Fruit fly (Drosophila melanogaster) whole organism, embryonic: Measurements from ENCODE around the gene CG5071.
A peak's percentile ranks its signal among the peaks of the same experiment; 100 is the strongest.

ENCODE experiments used
- CG10267 ChIP-seq: fragments of 200-800 bp; sonication (Bioruptor generic); optimal IDR thresholded peaks from 2 replicates; lab custom pipeline; 2018; ENCODE audit warnings: missing biosample characterization, mild to moderate bottlenecking, missing genetic modification characterization, moderate library complexity
- CG10565 ChIP-seq: fragments of 200-800 bp; sonication (Bioruptor generic); optimal IDR thresholded peaks from 3 replicates; lab custom pipeline; 2016; ENCODE audit warnings: missing biosample characterization, mild to moderate bottlenecking, missing genetic modification characterization
- CG13123 ChIP-seq: fragments of 200-800 bp; sonication (Bioruptor generic); optimal IDR thresholded peaks from 2 replicates; lab custom pipeline; 2016; ENCODE audit warnings: missing biosample characterization, missing genetic modification characterization
- CG15073 ChIP-seq: fragments of 200-800 bp; sonication (Bioruptor generic); optimal IDR thresholded peaks from 2 replicates; lab custom pipeline; 2016; ENCODE audit warnings: missing biosample characterization, missing genetic modification characterization
- CG15696 ChIP-seq: fragments of 200-800 bp; sonication (Bioruptor generic); optimal IDR thresholded peaks from 2 replicates; lab custom pipeline; 2019; ENCODE audit warnings: missing biosample characterization, mild to moderate bottlenecking, missing genetic modification characterization, moderate library complexity
- CG1647 ChIP-seq: fragments of 200-800 bp; sonication (Bioruptor generic); optimal IDR thresholded peaks from 3 replicates; lab custom pipeline; 2016; ENCODE audit warnings: missing biosample characterization, missing genetic modification characterization
- CG16779 ChIP-seq: fragments of 200-800 bp; sonication (Bioruptor generic); IDR thresholded peaks from 2 replicates; pipeline ENCODE4 v1.3.6; 2022; ENCODE audit warnings: missing biosample characterization, missing genetic modification characterization
- CG16813 ChIP-seq: fragments of 200-800 bp; sonication (Bioruptor generic); IDR thresholded peaks from 3 replicates; pipeline ENCODE4 v1.3.6; 2022; ENCODE audit warnings: missing biosample characterization, missing genetic modification characterization; ENCODE audit not compliant: partially characterized antibody
- CG17912 ChIP-seq: fragments of 200-800 bp; sonication (Bioruptor generic); optimal IDR thresholded peaks from 2 replicates; lab custom pipeline; 2018; ENCODE audit warnings: missing biosample characterization, mild to moderate bottlenecking, missing genetic modification characterization
- CG3847 ChIP-seq: fragments of 200-800 bp; sonication (Bioruptor generic); IDR thresholded peaks from 2 replicates; pipeline ENCODE4 v1.3.6; 2022; ENCODE audit warnings: missing biosample characterization, missing genetic modification characterization
- CG3995 ChIP-seq: fragments of 200-800 bp; sonication (Bioruptor generic); optimal IDR thresholded peaks from 3 replicates; lab custom pipeline; 2016; ENCODE audit warnings: missing biosample characterization, missing genetic modification characterization
- CG43689 ChIP-seq: fragments of 200-800 bp; sonication (Bioruptor generic); IDR thresholded peaks from 2 replicates; pipeline ENCODE4 v1.3.6; 2022; ENCODE audit warnings: missing biosample characterization, missing genetic modification characterization
- CG4424 ChIP-seq: fragments of 200-800 bp; sonication (Bioruptor generic); optimal IDR thresholded peaks from 3 replicates; lab custom pipeline; 2016; ENCODE audit warnings: missing biosample characterization, missing genetic modification characterization
- CG4617 ChIP-seq: fragments of 200-800 bp; sonication (Bioruptor generic); optimal IDR thresholded peaks from 3 replicates; lab custom pipeline; 2016; ENCODE audit warnings: missing biosample characterization, missing genetic modification characterization, borderline replicate concordance
- CG4707 ChIP-seq: fragments of 200-800 bp; sonication (Bioruptor generic); optimal IDR thresholded peaks from 2 replicates; lab custom pipeline; 2018; ENCODE audit warnings: missing biosample characterization, mild to moderate bottlenecking, missing genetic modification characterization, moderate library complexity
- CG4820 ChIP-seq: fragments of 200-800 bp; sonication (Bioruptor generic); optimal IDR thresholded peaks from 3 replicates; lab custom pipeline; 2016; ENCODE audit warnings: missing biosample characterization, missing genetic modification characterization
- CG5245 ChIP-seq: fragments of 200-800 bp; sonication (Bioruptor generic); optimal IDR thresholded peaks from 3 replicates; lab custom pipeline; 2016; ENCODE audit warnings: missing biosample characterization, missing genetic modification characterization
- CG6683 ChIP-seq: fragments of 200-800 bp; sonication (Bioruptor generic); optimal IDR thresholded peaks from 2 replicates; lab custom pipeline; 2017; ENCODE audit warnings: missing biosample characterization, mild to moderate bottlenecking, missing genetic modification characterization, missing genetic modification reagents
- CG6765 ChIP-seq: fragments of 200-800 bp; sonication (Bioruptor generic); optimal IDR thresholded peaks from 3 replicates; lab custom pipeline; 2017; ENCODE audit warnings: missing biosample characterization, mild to moderate bottlenecking, missing genetic modification characterization
- CG7271 ChIP-seq: fragments of 200-800 bp; sonication (Bioruptor generic); optimal IDR thresholded peaks from 2 replicates; lab custom pipeline; 2018; ENCODE audit warnings: missing biosample characterization, mild to moderate bottlenecking, missing genetic modification characterization, moderate library complexity
- CG7963 ChIP-seq: fragments of 200-800 bp; sonication (Bioruptor generic); IDR thresholded peaks from 3 replicates; pipeline ENCODE4 v1.3.6; 2022; ENCODE audit warnings: missing biosample characterization, missing genetic modification characterization; ENCODE audit not compliant: partially characterized antibody
- D ChIP-seq, 2 experiments: fragments of 200-800 bp in 1 of 2; fragments of >200 bp in 1 of 2; sonication (Bioruptor generic) in 1 of 2; optimal IDR thresholded peaks; 2 replicates in 1 of 2; 3 replicates in 1 of 2; lab custom pipeline; 2017; ENCODE audit warnings: mild to moderate bottlenecking in 1 of 2, missing biosample characterization in 1 of 2, missing genetic modification characterization in 1 of 2, missing genetic modification reagents in 1 of 2
- Dll ChIP-seq: fragments of 200-800 bp; sonication (Bioruptor generic); IDR thresholded peaks from 4 replicates; pipeline ENCODE4 v1.3.6; 2022; ENCODE audit warnings: missing biosample characterization, missing genetic modification characterization; ENCODE audit not compliant: partially characterized antibody
- E2f2 ChIP-seq: fragments of 200-800 bp; sonication (Bioruptor generic); IDR thresholded peaks from 2 replicates; pipeline ENCODE4 v1.3.6; 2022; ENCODE audit warnings: missing biosample characterization, missing genetic modification characterization
- H2.0 ChIP-seq: fragments of 200-800 bp; sonication (Bioruptor generic); IDR thresholded peaks from 2 replicates; pipeline ENCODE4 v1.3.6; 2022; ENCODE audit warnings: missing biosample characterization, missing genetic modification characterization
- HmgD ChIP-seq: fragments of 200-800 bp; sonication (Bioruptor generic); optimal IDR thresholded peaks from 3 replicates; lab custom pipeline; 2016; ENCODE audit warnings: missing biosample characterization, missing genetic modification characterization
- Meics ChIP-seq: fragments of 200-800 bp; sonication (Bioruptor generic); optimal IDR thresholded peaks from 2 replicates; lab custom pipeline; 2017; ENCODE audit warnings: missing biosample characterization, mild to moderate bottlenecking, missing genetic modification characterization
- ap ChIP-seq: fragments of 200-800 bp; sonication (Bioruptor generic); IDR thresholded peaks from 2 replicates; pipeline ENCODE4 v1.3.6; 2022; ENCODE audit warnings: missing biosample characterization, missing genetic modification characterization
- bab2 ChIP-seq: fragments of 200-800 bp; sonication (Bioruptor generic); optimal IDR thresholded peaks from 2 replicates; lab custom pipeline; 2016; ENCODE audit warnings: missing biosample characterization, missing genetic modification characterization
- dan ChIP-seq: fragments of 200-800 bp; sonication (Bioruptor generic); IDR thresholded peaks from 2 replicates; pipeline ENCODE4 v1.3.6; 2022; ENCODE audit warnings: missing biosample characterization, missing genetic modification characterization
- dmrt99B ChIP-seq: fragments of 200-800 bp; sonication (Bioruptor generic); optimal IDR thresholded peaks from 2 replicates; lab custom pipeline; 2018; ENCODE audit warnings: missing biosample characterization, mild to moderate bottlenecking, missing genetic modification characterization, moderate library complexity
- fd3F ChIP-seq: fragments of 200-800 bp; sonication (Bioruptor generic); optimal IDR thresholded peaks from 2 replicates; lab custom pipeline; 2018; ENCODE audit warnings: missing biosample characterization, mild to moderate bottlenecking, missing genetic modification characterization, moderate library complexity
- gem ChIP-seq: fragments of 200-800 bp; sonication (Bioruptor generic); optimal IDR thresholded peaks from 2 replicates; lab custom pipeline; 2019; ENCODE audit warnings: missing biosample characterization, mild to moderate bottlenecking, missing genetic modification characterization, moderate library complexity
- her ChIP-seq: fragments of 200-800 bp; sonication (Bioruptor generic); optimal IDR thresholded peaks from 2 replicates; lab custom pipeline; 2016; ENCODE audit warnings: missing biosample characterization, missing genetic modification characterization
- hkb ChIP-seq, 2 experiments: fragments of 200-800 bp in 1 of 2; fragments of >200 bp in 1 of 2; sonication (Bioruptor generic) in 1 of 2; IDR thresholded peaks in 1 of 2; optimal IDR thresholded peaks in 1 of 2; 2 replicates each; pipeline versions ENCODE4 v1.3.6 to Lab custom; 2017 to 2022; ENCODE audit warnings: missing biosample characterization in 1 of 2, missing genetic modification characterization in 1 of 2
- jigr1 ChIP-seq: fragments of 200-800 bp; sonication (Bioruptor generic); IDR thresholded peaks from 3 replicates; pipeline ENCODE4 v1.3.6; 2022; ENCODE audit warnings: missing biosample characterization, missing genetic modification characterization
- phol ChIP-seq: fragments of 200-800 bp; sonication (Bioruptor generic); optimal IDR thresholded peaks from 3 replicates; lab custom pipeline; 2018; ENCODE audit warnings: missing biosample characterization, mild to moderate bottlenecking, missing genetic modification characterization, moderate library complexity
- pnt ChIP-seq: fragments of 200-800 bp; sonication (Bioruptor generic); optimal IDR thresholded peaks from 3 replicates; lab custom pipeline; 2016; ENCODE audit warnings: missing biosample characterization, missing genetic modification characterization
- ro ChIP-seq: fragments of 200-800 bp; sonication (Bioruptor generic); IDR thresholded peaks from 2 replicates; pipeline ENCODE4 v1.3.6; 2022; ENCODE audit warnings: missing biosample characterization, missing genetic modification characterization
- row ChIP-seq: fragments of 200-800 bp; sonication (Bioruptor generic); IDR thresholded peaks from 3 replicates; pipeline ENCODE4 v1.3.6; 2022; ENCODE audit warnings: missing biosample characterization, missing genetic modification characterization
- run ChIP-seq: fragments of 200-800 bp; sonication (Bioruptor generic); optimal IDR thresholded peaks from 3 replicates; lab custom pipeline; 2018; ENCODE audit warnings: missing biosample characterization, mild to moderate bottlenecking, missing genetic modification characterization
- sd ChIP-seq: fragments of 200-800 bp; sonication (Bioruptor generic); optimal IDR thresholded peaks from 3 replicates; lab custom pipeline; 2018; ENCODE audit warnings: missing biosample characterization, mild to moderate bottlenecking, missing genetic modification characterization, moderate library complexity
- sob ChIP-seq: fragments of 200-800 bp; sonication (Bioruptor generic); IDR thresholded peaks from 2 replicates; pipeline ENCODE4 v1.3.6; 2022; ENCODE audit warnings: missing biosample characterization, missing genetic modification characterization
- ssp ChIP-seq: fragments of 200-800 bp; sonication (Bioruptor generic); IDR thresholded peaks from 2 replicates; pipeline ENCODE4 v1.3.6; 2022; ENCODE audit warnings: missing biosample characterization, missing genetic modification characterization
- tgo ChIP-seq: fragments of 200-800 bp; sonication (Bioruptor generic); IDR thresholded peaks from 3 replicates; pipeline ENCODE4 v1.3.6; 2022; ENCODE audit warnings: missing biosample characterization, missing genetic modification characterization
- tio ChIP-seq: fragments of 200-800 bp; sonication (Bioruptor generic); optimal IDR thresholded peaks from 2 replicates; lab custom pipeline; 2017; ENCODE audit warnings: missing biosample characterization, missing genetic modification characterization, inconsistent platforms
- trem ChIP-seq: fragments of 200-800 bp; optimal IDR thresholded peaks from 3 replicates; lab custom pipeline; 2019; ENCODE audit warnings: missing biosample characterization, mild to moderate bottlenecking, missing genetic modification characterization, moderate library complexity
- vnd ChIP-seq: fragments of 200-800 bp; sonication (Bioruptor generic); IDR thresholded peaks from 3 replicates; pipeline ENCODE4 v1.3.6; 2022; ENCODE audit warnings: missing biosample characterization, missing genetic modification characterization; ENCODE audit not compliant: partially characterized antibody

CG5071 gene

DNA sequence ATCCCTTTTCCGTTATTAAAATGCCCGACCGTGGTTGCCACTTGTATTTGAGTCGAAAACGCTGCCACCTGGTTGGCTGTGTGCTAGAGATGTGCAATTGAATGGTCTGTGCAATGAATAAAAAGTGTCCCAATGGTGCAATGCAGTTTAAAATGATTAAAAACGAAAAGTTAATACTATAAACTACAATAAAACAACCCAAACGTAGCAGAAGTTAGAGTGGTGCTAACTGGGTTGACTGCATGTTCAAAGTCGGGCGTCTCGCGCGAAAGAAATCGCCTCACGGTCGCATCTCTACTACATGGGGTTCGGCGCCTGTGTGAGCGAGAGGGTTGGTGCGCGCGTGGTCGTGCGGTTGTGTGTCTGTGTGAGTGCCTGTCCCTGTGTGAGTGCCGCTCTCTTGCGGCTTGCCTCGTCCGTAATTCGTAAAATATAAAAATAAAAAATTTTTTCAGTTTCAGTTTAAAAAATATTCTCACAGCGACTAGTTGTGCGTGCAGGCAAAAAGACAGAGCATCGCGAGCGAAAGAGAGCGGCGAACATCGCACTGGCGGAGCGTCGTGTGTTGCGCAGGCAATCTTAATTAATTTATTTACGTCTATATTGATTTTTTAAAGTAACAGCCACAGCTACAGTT, 28.8 kb downstream of the CG5071 start (continued):
- TF ChIP-seq sob (GFP tag; lab: Robert Waterston, UW) (peak; percentile 95), CG4617 (GFP tag; lab: Kevin White, UChicago) (peak; percentile 83), ap (GFP tag; lab: Robert Waterston, UW) (peak; percentile 77), CG1647 (GFP tag; lab: Kevin White, UChicago) (peak; percentile 91), her (GFP tag; lab: Kevin White, UChicago) (peak; percentile 95), CG10267 (tag; lab: Kevin White, UChicago) (peak; percentile 88), Dll (GFP tag; lab: Robert Waterston, UW) (peak; percentile 97), HmgD (GFP tag; lab: Kevin White, UChicago) (peak; percentile 98), CG4707 (GFP tag; lab: Kevin White, UChicago) (peak; percentile 62), tgo (peak; percentile 89), CG7963 (GFP tag; lab: Robert Waterston, UW) (peak; percentile 63; the same call in 2 of the 3 replicates), CG43689 (GFP tag; lab: Robert Waterston, UW) (0 out of 2 replicates have a peak, but pooled peaks have one; percentile 40), CG3847 (GFP tag; lab: Robert Waterston, UW) (peak; percentile 96), fd3F (GFP tag; lab: Kevin White, UChicago) (peak; percentile 82), CG10565 (GFP tag; lab: Kevin White, UChicago) (peak; percentile 49), CG15073 (GFP tag; lab: Kevin White, UChicago) (peak; percentile 43), sd (peak; percentile 77), CG5245 (GFP tag; lab: Kevin White, UChicago) (peak; percentile 81), run (tag; lab: Kevin White, UChicago) (peak; percentile 77), CG4424 (peak; percentile 88), CG7271 (tag; lab: Kevin White, UChicago) (peak; percentile 64), CG16813 (GFP tag; lab: Robert Waterston, UW) (peak; percentile 93), dan (peak; percentile 64; the same call in 1 of the 2 replicates), ssp (GFP tag; lab: Robert Waterston, UW) (peak; percentile 84), CG13123 (GFP tag; lab: Kevin White, UChicago) (peak; percentile 86), row (GFP tag; lab: Robert Waterston, UW) (peak; percentile 98), E2f2 (GFP tag; lab: Robert Waterston, UW) (peak; percentile 95), phol (tag; lab: Kevin White, UChicago) (peak; percentile 95), CG15696 (tag; lab: Kevin White, UChicago) (peak; percentile 93), D (optimal IDR thresholded peaks at IDR 0.05; lab: Kevin White, UChicago) (no peak), D (GFP tag; optimal IDR thresholded peaks at IDR 0.05; lab: Kevin White, UChicago) (peak; percentile 86), ro (GFP tag; lab: Robert Waterston, UW) (peak; percentile 76), Meics (GFP tag; lab: Kevin White, UChicago) (peak; percentile 92), trem (tag; lab: Kevin White, UChicago) (peak; percentile 94), CG6765 (GFP tag; lab: Kevin White, UChicago) (peak; percentile 81), CG3995 (GFP tag; lab: Kevin White, UChicago) (peak; percentile 57), CG17912 (GFP tag; lab: Kevin White, UChicago) (peak; percentile 79), CG16779 (GFP tag; lab: Robert Waterston, UW) (peak; percentile 67), CG4820 (GFP tag; lab: Kevin White, UChicago) (peak; percentile 86), pnt (GFP tag; lab: Kevin White, UChicago) (peak; percentile 96), dmrt99B (tag; lab: Kevin White, UChicago) (peak; percentile 85), gem (peak; percentile 94), H2.0 (GFP tag; lab: Robert Waterston, UW) (peak; percentile 91), CG6683 (GFP tag; lab: Kevin White, UChicago) (peak; percentile 88), bab2 (peak; percentile 97), jigr1 (GFP tag; lab: Robert Waterston, UW) (peak; percentile 83; the same call in 2 of the 3 replicates), tio (peak; percentile 86), vnd (GFP tag; lab: Robert Waterston, UW) (peak; percentile 86), hkb (optimal IDR thresholded peaks at IDR 0.05; lab: Kevin White, UChicago) (peak; percentile 71), hkb (GFP tag; IDR thresholded peaks at IDR 0.05; lab: Robert Waterston, UW) (peak; percentile 84)
